Fruit fly (Drosophila melanogaster): ENCODE data around the gene CG4452.

DNA sequence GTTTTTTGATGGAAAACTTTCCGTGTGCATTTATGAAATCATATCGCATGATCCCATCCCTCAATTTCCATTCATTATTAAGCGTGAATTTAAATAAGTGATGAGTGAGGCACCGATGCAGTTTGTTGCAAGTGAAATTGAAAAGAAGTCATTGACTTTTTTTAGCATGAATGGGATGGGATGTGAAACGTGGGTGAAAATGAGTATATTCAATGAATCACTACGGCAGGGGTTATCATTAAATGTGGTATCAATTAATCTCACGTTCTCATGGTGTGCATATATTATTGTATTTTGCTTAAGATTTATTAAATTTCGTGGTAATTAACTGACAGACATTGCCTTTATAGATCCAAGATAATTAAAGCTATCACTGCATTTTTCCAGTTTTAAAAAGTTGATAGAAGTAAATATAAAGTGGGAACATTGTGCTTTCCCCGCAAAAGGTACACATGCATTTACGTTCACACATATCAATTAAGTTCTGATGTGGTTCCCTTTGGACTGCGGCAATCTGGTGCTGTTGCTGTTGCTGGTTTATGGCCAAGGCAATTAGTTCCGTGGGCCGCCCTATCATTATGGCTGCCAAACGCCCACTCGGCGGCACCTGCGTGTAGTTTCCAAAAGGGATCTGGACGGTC lies 24.3 kb downstream of the CG4452 start:
- TF ChIP-seq h (optimal IDR thresholded peaks at IDR 0.05) = no peak
- no peak for TF ChIP-seq psq (optimal IDR thresholded peaks at IDR 0.05)
- no peak for TF ChIP-seq Myc (optimal IDR thresholded peaks at IDR 0.05)

All from Kc167 (cell line).